Fruit fly (Drosophila melanogaster): Measurements from ENCODE around the gene Ptp69D.

DNA sequence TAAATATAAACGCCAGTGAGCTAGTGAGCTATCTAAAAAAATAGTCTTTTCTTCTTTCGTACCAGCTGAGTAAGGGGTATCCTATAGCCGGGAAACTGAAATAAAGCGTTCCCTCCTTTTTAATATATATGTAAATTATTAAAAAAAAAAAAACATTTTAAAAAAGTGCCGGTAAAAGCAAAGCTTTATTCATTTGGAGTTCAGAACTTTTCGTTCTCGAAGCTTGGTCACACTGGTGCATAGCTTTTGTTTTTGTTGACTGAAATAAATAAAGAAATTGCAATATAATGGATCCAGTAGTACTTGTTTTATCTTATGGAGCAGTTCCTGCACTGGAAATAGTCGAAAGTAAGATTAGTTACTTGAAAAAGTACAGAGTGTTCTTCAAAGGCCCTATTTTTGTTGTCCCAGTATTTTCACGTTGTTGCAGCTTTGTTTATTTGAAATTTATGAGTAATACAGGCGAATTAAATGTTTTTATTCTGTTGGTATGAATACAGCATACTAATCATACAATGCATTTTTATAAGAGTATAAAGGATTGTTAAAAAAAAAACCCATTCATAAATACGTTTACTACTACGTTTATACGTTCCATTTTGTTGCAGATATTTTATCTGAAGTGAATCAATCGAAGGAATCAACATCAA is 10.5 kb downstream of the Ptp69D start, which contains the start of gene CG32109:
- TF ChIP-seq fkh (GFP tag; optimal IDR thresholded peaks at IDR 0.05), result no peak
- no peak for TF ChIP-seq Ets96B (tag; optimal IDR thresholded peaks at IDR 0.05)
- TF ChIP-seq CG3032 (tag; optimal IDR thresholded peaks at IDR 0.05), result no peak
- no peak for TF ChIP-seq CG31627 (GFP tag; optimal IDR thresholded peaks at IDR 0.05)
- TF ChIP-seq CG10631 (GFP tag; optimal IDR thresholded peaks at IDR 0.05), result no peak
- no peak for TF ChIP-seq CG6792 (GFP tag; optimal IDR thresholded peaks at IDR 0.05)
- TF ChIP-seq Sox102F (GFP tag; optimal IDR thresholded peaks at IDR 0.05), result no peak

All from whole organism, prepupa.